Fruit fly (Drosophila melanogaster): ENCODE data around the gene Asciz.

The Asciz gene

dm6 chr3L:3127544-3127943 lies 38.5 kb downstream of the Asciz start, which contains the start of gene promL:
promL (minus strand) TSS chr3L:3127724.
- TF ChIP-seq cnc (optimal IDR thresholded peaks at IDR 0.05) (no peak), ovo (GFP tag; optimal IDR thresholded peaks at IDR 0.05) (peak; percentile 82), CG5204 (GFP tag; optimal IDR thresholded peaks at IDR 0.05) (no peak), Hr96 (GFP tag; optimal IDR thresholded peaks at IDR 0.05) (peak; percentile 12), CG14711 (tag; optimal IDR thresholded peaks at IDR 0.05) (peak; percentile 41), kay (GFP tag; ENCODE audit: borderline replicate concordance) (peak; percentile 42), CG7045 (GFP tag; optimal IDR thresholded peaks at IDR 0.05) (no peak), toe (GFP tag; optimal IDR thresholded peaks at IDR 0.05) (peak; percentile 35), CG33017 (tag; optimal IDR thresholded peaks at IDR 0.05) (peak; percentile 38), Crg-1 (GFP tag; optimal IDR thresholded peaks at IDR 0.05) (peak; percentile 63), bab1 (GFP tag; optimal IDR thresholded peaks at IDR 0.05) (peak; percentile 91), tj (GFP tag; optimal IDR thresholded peaks at IDR 0.05) (no peak), cic (GFP tag; optimal IDR thresholded peaks at IDR 0.05) (no peak), pad (GFP tag; optimal IDR thresholded peaks at IDR 0.05) (peak; percentile 46), CG1620 (GFP tag; optimal IDR thresholded peaks at IDR 0.05) (peak; percentile 54), CG7101 (tag; optimal IDR thresholded peaks at IDR 0.05) (peak; percentile 41), CG12768 (GFP tag; optimal IDR thresholded peaks at IDR 0.05) (no peak), CG11617 (GFP tag; optimal IDR thresholded peaks at IDR 0.05) (peak; percentile 69), Mnt (GFP tag; optimal IDR thresholded peaks at IDR 0.05) (peak; percentile 73), Clk (GFP tag; optimal IDR thresholded peaks at IDR 0.05) (no peak)

- TF ChIP-seq kay (GFP tag; ENCODE audit: borderline replicate concordance) (no peak), CG11617 (GFP tag; optimal IDR thresholded peaks at IDR 0.05) (no peak)
Measured at dm6 chr3L:3126478-3126877, 39.6 kb downstream of the Asciz start.

dm6 chr3L:3125649-3126130 lies 40.4 kb downstream of the Asciz start:
- TF ChIP-seq kay (GFP tag; ENCODE audit: borderline replicate concordance) (peak; percentile 60), tj (GFP tag; optimal IDR thresholded peaks at IDR 0.05) (peak; percentile 55), CG14711 (tag; optimal IDR thresholded peaks at IDR 0.05) (no peak)

- TF ChIP-seq pad (GFP tag; optimal IDR thresholded peaks at IDR 0.05): no peak
- TF ChIP-seq CG12768 (GFP tag; optimal IDR thresholded peaks at IDR 0.05): no peak
- no peak for TF ChIP-seq tj (GFP tag; optimal IDR thresholded peaks at IDR 0.05)
- TF ChIP-seq CG7045 (GFP tag; optimal IDR thresholded peaks at IDR 0.05): no peak
- no peak for TF ChIP-seq Mnt (GFP tag; optimal IDR thresholded peaks at IDR 0.05)
- no peak for TF ChIP-seq cnc (optimal IDR thresholded peaks at IDR 0.05)
- TF ChIP-seq toe (GFP tag; optimal IDR thresholded peaks at IDR 0.05): no peak
- no peak for TF ChIP-seq Hr96 (GFP tag; optimal IDR thresholded peaks at IDR 0.05)
Measured at dm6 chr3L:3124939-3125648, 41.0 kb downstream of the Asciz start.

dm6 chr3L:3124519-3124918 lies 41.5 kb downstream of the Asciz start:
- no peak for TF ChIP-seq cnc (optimal IDR thresholded peaks at IDR 0.05)
- peak; percentile 4 for TF ChIP-seq cic (GFP tag; optimal IDR thresholded peaks at IDR 0.05)
- peak; percentile 96 for TF ChIP-seq tj (GFP tag; optimal IDR thresholded peaks at IDR 0.05)

dm6 chr3L:3122688-3123316 lies 43.2 kb downstream of the Asciz start:
- no peak for TF ChIP-seq CG7101 (tag; optimal IDR thresholded peaks at IDR 0.05)
- TF ChIP-seq CG14711 (tag; optimal IDR thresholded peaks at IDR 0.05): no peak
- no peak for TF ChIP-seq cnc (optimal IDR thresholded peaks at IDR 0.05)
- no peak for TF ChIP-seq CG12768 (GFP tag; optimal IDR thresholded peaks at IDR 0.05)
- no peak for TF ChIP-seq Clk (GFP tag; optimal IDR thresholded peaks at IDR 0.05)
- TF ChIP-seq kay (GFP tag; ENCODE audit: borderline replicate concordance): no peak
- no peak for TF ChIP-seq CG33017 (tag; optimal IDR thresholded peaks at IDR 0.05)
- no peak for TF ChIP-seq pad (GFP tag; optimal IDR thresholded peaks at IDR 0.05)
- TF ChIP-seq Mnt (GFP tag; optimal IDR thresholded peaks at IDR 0.05): no peak
- no peak for TF ChIP-seq bab1 (GFP tag; optimal IDR thresholded peaks at IDR 0.05)
- no peak for TF ChIP-seq tj (GFP tag; optimal IDR thresholded peaks at IDR 0.05)
- no peak for TF ChIP-seq cic (GFP tag; optimal IDR thresholded peaks at IDR 0.05)
- TF ChIP-seq CG11617 (GFP tag; optimal IDR thresholded peaks at IDR 0.05): no peak
- no peak for TF ChIP-seq ovo (GFP tag; optimal IDR thresholded peaks at IDR 0.05)
- TF ChIP-seq CG7045 (GFP tag; optimal IDR thresholded peaks at IDR 0.05): no peak
- no peak for TF ChIP-seq Hr96 (GFP tag; optimal IDR thresholded peaks at IDR 0.05)
- TF ChIP-seq CG5204 (GFP tag; optimal IDR thresholded peaks at IDR 0.05): no peak
